Fruit fly (Drosophila melanogaster) whole organism, larva: ENCODE measurements around the gene Roc1b.

ENCODE experiments used
- noc ChIP-seq: fragments of 200-800 bp; sonication (Bioruptor generic); optimal IDR thresholded peaks from 3 replicates; lab custom pipeline; 2019; ENCODE audit warnings: missing biosample characterization, mild to moderate bottlenecking, missing genetic modification characterization, moderate library complexity

The Roc1b gene

DNA sequence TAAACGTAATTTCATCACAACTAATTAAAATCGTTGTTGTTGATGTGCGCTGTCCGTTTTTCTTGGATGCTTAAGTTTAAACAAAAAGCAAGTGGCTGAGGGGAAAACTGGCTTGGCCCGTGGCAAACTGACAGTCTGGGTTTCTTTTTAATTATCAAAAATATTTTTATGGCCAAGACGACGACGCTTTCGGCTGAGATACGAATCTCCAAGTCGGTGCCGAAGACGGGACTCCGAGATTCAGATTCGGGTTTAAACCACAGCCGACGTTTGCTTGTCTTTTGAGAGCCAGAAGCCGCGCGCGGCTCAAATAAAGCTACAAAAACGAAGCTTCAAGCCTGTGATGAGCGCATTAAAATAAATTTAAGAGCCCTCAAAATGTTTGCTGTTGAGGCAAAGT lies 17.9 kb downstream of the Roc1b start:
- no peak for TF ChIP-seq noc

DNA sequence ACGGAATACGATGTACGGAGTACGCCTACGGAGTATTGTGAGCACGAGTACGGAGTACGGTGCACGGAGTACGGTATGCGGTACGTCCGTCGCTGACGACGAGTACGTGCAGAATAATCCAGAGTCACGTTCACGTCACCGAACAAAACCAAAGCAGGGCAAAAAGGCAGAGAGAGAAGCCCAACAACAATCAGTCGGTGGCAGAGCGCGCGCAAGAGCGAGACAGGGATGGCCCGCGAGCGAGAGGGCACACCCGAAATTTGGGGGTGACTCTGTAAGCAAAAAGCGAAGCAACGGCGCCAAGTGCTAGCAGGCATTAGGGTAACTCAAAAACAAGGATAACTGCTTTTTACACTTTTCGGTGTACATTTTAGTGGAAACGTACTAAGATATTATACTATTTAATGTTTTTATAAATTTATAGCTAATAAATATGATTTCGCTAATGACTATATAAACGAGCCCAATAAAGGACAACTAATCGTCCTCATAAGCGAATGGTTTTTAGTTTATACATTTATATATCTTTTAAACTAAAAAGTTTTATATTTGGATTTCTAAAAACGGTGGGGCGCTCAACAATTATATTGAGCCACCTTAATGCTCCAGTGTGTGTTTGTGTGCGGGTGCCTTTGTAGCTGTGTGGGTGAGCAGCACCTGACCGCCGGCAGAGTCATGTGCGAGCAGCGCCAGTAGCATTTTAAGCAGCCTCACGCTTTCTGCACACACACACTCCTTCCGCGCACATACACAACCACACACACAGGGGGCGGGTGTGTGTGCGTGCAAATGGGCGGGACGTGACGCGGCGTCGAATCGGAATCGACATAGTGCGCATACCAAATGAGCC lies 19.7 kb downstream of the Roc1b start:
- peak; percentile 85 for TF ChIP-seq noc

dm6 chr3L:378072-378423 lies 20.3 kb downstream of the Roc1b start:
- TF ChIP-seq noc = no peak

- no peak for TF ChIP-seq noc
Measured at dm6 chr3L:378906-379305, 21.1 kb downstream of the Roc1b start.

DNA sequence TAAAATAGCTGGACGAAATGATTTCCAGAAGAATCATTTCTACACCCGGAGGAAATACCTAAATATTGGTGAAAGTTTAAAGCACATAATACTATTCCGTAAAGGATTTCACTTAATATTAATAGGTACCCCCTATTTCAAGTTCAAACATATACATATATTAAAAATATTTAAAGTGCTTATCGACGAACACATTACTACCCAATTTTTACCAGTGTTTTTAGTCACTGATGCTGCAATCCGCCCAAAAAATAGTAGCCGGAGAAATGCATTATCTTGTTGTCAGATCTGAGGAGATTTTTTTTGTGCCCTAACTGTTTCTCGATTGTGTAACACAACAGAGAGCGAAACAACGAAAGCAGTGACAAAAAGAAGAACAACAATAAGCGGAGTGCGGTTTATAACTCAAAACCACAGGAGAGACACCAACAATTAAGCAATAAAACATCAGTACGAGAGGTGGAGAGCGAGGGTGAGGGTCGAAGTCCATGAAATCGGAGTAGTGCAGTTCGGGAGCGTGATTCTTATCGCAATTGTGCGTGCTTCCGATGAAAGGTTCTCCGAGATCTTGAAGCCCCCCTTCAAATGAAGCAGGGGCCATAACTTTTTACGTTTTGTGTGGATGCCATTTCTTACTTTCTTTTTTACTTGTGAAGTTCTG lies 23.2 kb downstream of the Roc1b start:
- TF ChIP-seq noc = no peak

dm6 chr3L:385095-385494 lies 27.3 kb downstream of the Roc1b start:
- no peak for TF ChIP-seq noc

DNA sequence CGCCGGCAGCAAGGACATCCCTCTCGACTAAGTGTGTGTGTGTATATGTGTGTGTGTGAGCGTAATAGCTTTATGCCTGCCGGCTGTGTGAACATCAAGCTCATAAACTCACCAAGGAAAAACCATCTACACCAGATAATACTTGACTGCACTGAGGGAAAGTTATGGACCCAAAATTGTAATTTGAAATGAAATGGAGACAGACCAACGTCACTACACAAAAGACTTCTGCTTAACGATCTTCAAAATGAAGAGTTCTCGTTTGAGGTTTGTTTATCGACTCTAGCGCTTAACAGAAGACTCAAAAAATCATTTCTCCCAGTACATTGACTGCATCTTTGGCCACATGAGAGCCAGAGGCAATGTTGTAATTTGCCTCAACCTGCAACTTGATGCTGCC lies 30.3 kb downstream of the Roc1b start:
- no peak for TF ChIP-seq noc

DNA sequence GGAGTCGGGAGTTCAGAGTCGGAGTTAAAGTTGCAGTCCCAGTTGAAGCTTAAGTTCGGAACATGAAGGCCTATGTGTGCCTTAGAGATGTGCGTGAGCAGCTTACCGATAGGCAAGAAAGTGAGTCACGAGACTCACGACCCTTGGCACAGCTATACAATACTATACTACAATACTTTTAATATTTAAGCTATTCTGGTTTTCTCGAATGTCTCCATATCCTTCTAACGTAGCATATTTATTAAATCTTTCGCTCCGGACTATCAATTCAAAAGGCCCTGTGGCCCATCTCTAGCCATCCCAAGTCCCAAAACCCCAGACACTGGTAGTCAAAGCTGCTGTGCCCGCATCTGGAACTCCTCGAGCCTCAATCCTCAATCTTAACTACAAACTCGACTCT lies 32.4 kb downstream of the Roc1b start:
- no peak for TF ChIP-seq noc

- no peak for TF ChIP-seq noc
Measured at dm6 chr3L:392622-393159, 34.9 kb downstream of the Roc1b start, which contains the start of gene trh. Gene trh, minus strand, starts transcription at chr3L:392633.

dm6 chr3L:395192-395591 lies 37.4 kb downstream of the Roc1b start:
- peak; percentile 49 for TF ChIP-seq noc

DNA sequence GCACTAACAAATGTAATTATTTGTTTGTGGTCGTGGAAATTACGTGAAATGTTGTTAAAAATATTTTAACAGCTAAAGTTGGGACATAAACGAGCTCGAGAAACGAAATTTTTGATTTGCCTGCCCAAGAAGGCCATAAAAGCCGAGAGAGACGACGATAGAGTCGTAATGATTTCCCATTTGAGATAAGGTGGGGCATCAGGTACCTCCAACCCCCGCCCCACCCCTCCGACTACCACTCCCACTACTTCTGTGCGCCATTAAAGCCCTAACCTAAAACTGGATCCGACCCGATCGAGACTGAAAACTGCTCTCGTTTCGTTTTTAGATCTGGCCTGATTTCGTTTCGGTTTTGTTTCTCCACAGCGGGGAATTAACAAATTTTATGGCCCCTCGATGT lies 42.5 kb downstream of the Roc1b start:
- TF ChIP-seq noc = no peak
